Fruit fly (Drosophila melanogaster) whole organism, larva: ENCODE measurements around the gene CG34332.
"Not testable (repeated sequence)": the region's sequence is repeated elsewhere in the genome, so short reads cannot be mapped to it uniquely, and the experiment has no call there.

Source experiments
- noc ChIP-seq: fragments of 200-800 bp; sonication (Bioruptor generic); optimal IDR thresholded peaks from 3 replicates; lab custom pipeline; 2019; ENCODE audit warnings: missing biosample characterization, mild to moderate bottlenecking, missing genetic modification characterization, moderate library complexity

The CG34332 gene

DNA sequence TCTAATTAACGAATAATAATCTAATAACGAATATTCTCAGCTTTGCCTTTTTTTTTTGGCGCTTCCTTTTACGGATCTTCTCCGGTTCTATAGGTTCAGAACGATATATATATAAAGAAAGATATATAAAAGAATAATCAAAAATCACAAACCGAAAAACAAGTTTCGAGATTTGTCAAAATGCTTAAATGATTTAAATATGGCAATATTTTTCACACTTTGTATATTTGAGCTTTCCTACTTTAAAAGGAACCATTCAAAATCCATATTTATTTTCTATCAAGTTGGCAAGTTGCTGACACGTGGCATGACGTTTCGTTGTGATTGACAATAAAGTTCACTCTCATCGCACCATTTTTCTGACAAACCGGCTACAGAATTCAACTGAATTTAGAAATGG is at the start of gene CG34332:
CG34332 (plus strand) TSS at position 301 of the 400 bp plus-strand sequence.
- TF ChIP-seq noc = no peak

dm6 chrX:20092308-20092707 is 48.5 kb upstream of the CG34332 start, which contains the start of gene fd19B:
Gene fd19B, minus strand, starts transcription at chrX:20092408.
- no peak for TF ChIP-seq noc

dm6 chrX:20094098-20094497 is 46.7 kb upstream of the CG34332 start, which contains the start of gene Or19b:
Gene Or19b, plus strand, starts transcription at chrX:20094398.
- TF ChIP-seq noc = not testable (repeated sequence)

DNA sequence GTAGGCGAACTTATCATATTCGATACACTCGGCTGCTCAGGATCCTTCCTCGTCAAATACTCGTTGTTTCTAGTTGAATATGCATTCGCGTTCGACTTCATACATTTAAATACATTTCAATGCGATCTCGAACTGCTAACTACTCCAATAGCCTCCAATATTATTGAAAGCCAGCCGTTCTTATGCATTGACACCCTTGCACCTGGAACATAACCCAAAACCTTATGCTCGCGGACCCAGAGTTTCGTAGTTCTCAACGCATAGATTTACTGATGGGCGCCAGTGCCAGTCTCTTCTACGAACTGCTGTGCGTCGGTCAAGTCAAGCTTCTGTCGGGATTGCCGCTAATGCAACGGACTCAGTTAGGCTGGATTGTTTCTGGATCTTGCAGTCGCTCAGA is 44.4 kb upstream of the CG34332 start, which contains the start of gene CG42581:
CG42581 (minus strand) TSS at position 101 of the 400 bp plus-strand sequence.
- TF ChIP-seq noc = not testable (repeated sequence)

DNA sequence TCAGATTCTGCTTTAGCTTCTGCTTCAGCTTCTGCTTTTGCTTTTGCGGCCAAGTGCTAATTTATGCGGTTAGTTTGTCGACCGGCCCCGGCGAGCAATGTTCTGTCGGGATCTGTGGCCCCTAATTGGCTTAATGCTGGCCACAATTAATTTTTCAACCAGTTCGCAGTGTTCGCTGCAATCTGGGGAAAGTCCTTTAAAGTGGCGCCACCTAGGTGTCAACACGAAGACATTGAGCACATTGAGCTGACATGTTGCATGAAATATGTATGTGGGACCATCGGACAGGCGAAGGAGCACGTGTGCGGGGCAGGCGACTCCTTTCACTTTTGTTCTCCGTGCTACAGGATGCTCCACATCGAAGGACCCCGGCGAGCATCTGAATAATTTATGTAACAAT is 35.8 kb upstream of the CG34332 start:
- no peak for TF ChIP-seq noc

DNA sequence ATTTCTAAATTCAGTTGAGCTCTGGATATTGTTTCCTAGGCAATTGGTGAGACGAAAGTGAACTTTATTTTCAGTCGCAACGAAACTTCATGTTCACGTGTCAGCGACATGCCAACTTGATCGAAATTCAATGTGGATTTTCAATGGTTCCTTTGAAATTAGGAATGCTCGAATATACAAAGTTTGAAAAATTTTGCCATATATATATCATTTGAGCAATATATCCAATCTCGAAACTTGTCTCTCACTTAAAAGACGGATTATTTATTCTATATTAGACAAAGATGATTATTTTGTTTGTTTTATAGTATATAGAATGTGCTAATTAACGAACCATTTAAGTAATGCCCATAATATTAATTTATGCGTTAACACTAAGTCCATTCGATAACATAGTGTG is 30.3 kb upstream of the CG34332 start, which contains the start of gene karr:
karr (minus strand) TSS at position 101 of the 400 bp plus-strand sequence.
- TF ChIP-seq noc = no peak

DNA sequence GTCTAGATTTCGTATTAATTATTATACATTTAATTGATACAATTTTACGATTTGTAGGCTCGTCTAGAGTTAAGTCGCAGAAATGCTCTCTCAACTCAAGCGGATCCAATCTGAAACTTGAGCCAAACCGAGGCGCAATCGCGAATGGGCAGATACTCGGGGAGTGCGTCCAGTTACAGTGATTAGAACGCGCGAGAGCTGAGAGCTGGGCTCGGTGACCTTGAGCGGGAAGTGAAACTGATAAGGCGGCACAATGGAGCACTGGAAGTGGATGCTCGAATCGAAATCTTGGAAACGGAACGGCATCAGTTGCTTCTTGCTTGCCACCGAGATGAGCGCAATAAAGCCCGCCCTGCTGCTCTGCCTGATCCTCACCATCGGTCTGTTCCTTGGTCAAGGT is 18.7 kb upstream of the CG34332 start, which contains the start of gene CG34331:
CG34331 (plus strand) TSS at position 301 of the 400 bp plus-strand sequence.
- no peak for TF ChIP-seq noc

DNA sequence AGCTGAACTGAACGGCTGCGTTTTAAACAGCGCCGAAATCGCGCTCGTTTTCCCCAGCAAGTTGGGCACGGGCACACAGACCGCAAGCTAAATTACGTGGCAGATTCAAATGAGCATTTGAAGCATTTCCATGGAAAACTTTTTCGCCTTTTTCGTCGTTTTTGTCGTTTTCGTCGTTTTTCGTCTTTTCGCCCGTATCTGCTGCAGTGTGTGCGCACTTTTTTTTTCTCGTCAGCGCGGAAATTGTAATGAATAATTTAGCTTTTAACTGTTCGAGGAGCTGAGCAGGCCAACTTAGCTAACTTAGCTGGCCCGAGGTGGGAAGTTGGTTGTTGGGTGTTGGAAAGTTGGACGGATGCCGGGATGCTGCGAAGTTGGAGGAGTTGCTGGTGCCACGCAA is 11.3 kb upstream of the CG34332 start:
- TF ChIP-seq noc = no peak

- TF ChIP-seq noc = no peak
These were observed 10.3 kb upstream of the CG34332 start for dm6 chrX:20130486-20130885.

dm6 chrX:20133432-20133831 is 7.4 kb upstream of the CG34332 start, which contains the start of gene CG15322:
Gene CG15322, plus strand, starts transcription at chrX:20133579.
- no peak for TF ChIP-seq noc

dm6 chrX:20139493-20139892 is 1.3 kb upstream of the CG34332 start, which contains the start of gene CG42583:
Gene CG42583, plus strand, starts transcription at chrX:20139793.
- TF ChIP-seq noc = no peak

dm6 chrX:20143088-20143487 is 2.3 kb downstream of the CG34332 start, which contains the start of gene Or19a:
Gene Or19a, minus strand, starts transcription at chrX:20143188.
- TF ChIP-seq noc = not testable (repeated sequence)

DNA sequence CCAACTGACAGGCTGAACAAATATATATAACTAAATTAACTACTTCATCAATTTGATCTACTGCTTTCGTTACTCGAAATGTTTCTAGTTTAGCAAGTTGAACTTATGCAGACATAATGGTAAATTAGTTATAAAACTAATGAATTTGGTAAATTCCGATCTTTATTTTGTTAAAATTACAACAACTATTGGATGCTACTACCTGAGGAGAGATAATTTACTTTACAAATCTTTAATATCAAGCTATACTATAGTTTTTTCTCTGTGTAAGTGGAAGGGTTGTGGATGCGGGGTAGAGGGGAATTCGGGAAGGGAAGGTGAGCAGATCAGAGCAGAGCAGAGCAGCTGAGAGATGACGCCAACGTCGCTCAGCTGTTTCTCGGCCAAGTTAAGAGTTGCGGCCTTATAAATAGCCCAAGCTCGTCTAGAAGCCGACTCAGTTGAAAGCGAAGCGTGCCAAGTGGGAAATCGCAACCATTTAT is 6.9 kb downstream of the CG34332 start, which contains the start of gene aspr:
aspr (plus strand) TSS at position 432 of the 482 bp plus-strand sequence.
- no peak for TF ChIP-seq noc

DNA sequence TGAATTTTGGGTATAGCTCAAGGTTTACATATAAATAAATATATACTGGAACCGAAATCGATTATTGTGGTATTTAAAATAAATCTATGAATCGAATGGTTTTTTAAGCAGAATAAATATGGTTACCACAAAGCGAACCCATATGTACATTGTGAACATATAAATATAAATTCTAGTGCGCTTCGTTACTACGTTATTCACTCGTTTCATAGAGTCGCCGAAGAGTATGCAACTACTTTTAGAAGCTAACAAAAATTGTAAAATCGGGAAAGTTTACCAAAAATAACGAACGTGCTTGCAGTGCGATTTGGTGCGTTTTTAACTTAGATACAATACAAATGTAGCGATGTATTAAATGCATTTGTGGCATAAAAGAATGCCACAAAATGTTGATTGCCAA is 15.1 kb downstream of the CG34332 start:
- no peak for TF ChIP-seq noc

DNA sequence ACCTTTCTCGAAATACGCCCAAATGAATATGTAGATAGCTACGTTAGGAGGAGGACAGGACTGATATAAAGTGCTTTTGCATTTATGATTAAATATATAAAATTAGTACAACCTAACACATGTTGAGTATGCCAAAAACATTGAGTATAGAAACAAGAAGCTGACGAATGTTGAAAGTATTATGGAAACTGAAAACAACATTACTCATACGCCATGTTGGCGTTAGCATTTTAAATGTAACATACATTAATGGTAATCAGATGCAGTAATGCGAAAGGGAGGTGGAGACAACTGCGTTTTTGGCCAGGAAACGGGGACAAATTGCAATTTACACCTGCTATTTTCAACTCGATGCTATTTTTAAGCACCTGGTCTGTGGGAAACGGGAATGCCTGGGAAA is 17.7 kb downstream of the CG34332 start:
- no peak for TF ChIP-seq noc

- peak; percentile 24 for TF ChIP-seq noc
These were observed 18.2 kb downstream of the CG34332 start for dm6 chrX:20158943-20159385.

- no peak for TF ChIP-seq noc
These were observed 18.9 kb downstream of the CG34332 start, which contains the start of gene Rab35 for dm6 chrX:20159679-20160140. Gene Rab35, minus strand, starts transcription at chrX:20159872.

dm6 chrX:20162586-20162985 is 21.8 kb downstream of the CG34332 start:
- TF ChIP-seq noc = no peak
